Fruit fly (Drosophila melanogaster) whole organism, embryonic: ENCODE measurements around the gene CG18265.

Source experiments
- CG10147 ChIP-seq: fragments of 200-800 bp; sonication (Bioruptor generic); optimal IDR thresholded peaks from 2 replicates; lab custom pipeline; 2019; ENCODE audit warnings: missing biosample characterization, mild to moderate bottlenecking, missing genetic modification characterization, moderate library complexity
- CG1024 ChIP-seq: fragments of 200-800 bp; sonication (Bioruptor generic); IDR thresholded peaks from 2 replicates; pipeline ENCODE4 v1.3.6; 2022; ENCODE audit warnings: missing biosample characterization, missing genetic modification characterization
- CG11456 ChIP-seq: fragments of 200-800 bp; sonication (Bioruptor generic); IDR thresholded peaks from 3 replicates; pipeline ENCODE4 v1.3.6; 2022; ENCODE audit warnings: missing biosample characterization, missing genetic modification characterization
- CG12299 ChIP-seq: fragments of 200-800 bp; sonication (Bioruptor generic); optimal IDR thresholded peaks from 2 replicates; lab custom pipeline; 2018; ENCODE audit warnings: missing biosample characterization, mild to moderate bottlenecking, missing genetic modification characterization
- CG13123 ChIP-seq: fragments of 200-800 bp; sonication (Bioruptor generic); optimal IDR thresholded peaks from 2 replicates; lab custom pipeline; 2016; ENCODE audit warnings: missing biosample characterization, missing genetic modification characterization
- CG15269 ChIP-seq: fragments of 200-800 bp; sonication (Bioruptor generic); optimal IDR thresholded peaks from 2 replicates; lab custom pipeline; 2018; ENCODE audit warnings: missing biosample characterization, mild to moderate bottlenecking, missing genetic modification characterization, moderate library complexity
- CG15601 ChIP-seq: fragments of 200-800 bp; sonication (Bioruptor generic); optimal IDR thresholded peaks from 3 replicates; lab custom pipeline; 2019; ENCODE audit warnings: missing biosample characterization, mild to moderate bottlenecking, missing genetic modification characterization, moderate library complexity
- CG17568 ChIP-seq: fragments of 200-800 bp; sonication (Bioruptor generic); optimal IDR thresholded peaks from 2 replicates; lab custom pipeline; 2018; ENCODE audit warnings: missing biosample characterization, mild to moderate bottlenecking, missing genetic modification characterization, moderate library complexity
- CG17612 ChIP-seq: fragments of 200-800 bp; sonication (Bioruptor generic); IDR thresholded peaks from 2 replicates; pipeline ENCODE4 v1.3.6; 2022; ENCODE audit warnings: missing biosample characterization, missing genetic modification characterization
- CG18599 ChIP-seq: fragments of 200-800 bp; sonication (Bioruptor generic); optimal IDR thresholded peaks from 3 replicates; lab custom pipeline; 2017; ENCODE audit warnings: missing biosample characterization, missing genetic modification characterization, mild to moderate bottlenecking, moderate library complexity, missing genetic modification reagents
- CG18619 ChIP-seq: fragments of 200-800 bp; sonication (Bioruptor generic); optimal IDR thresholded peaks from 3 replicates; lab custom pipeline; 2017; ENCODE audit warnings: missing biosample characterization, mild to moderate bottlenecking, missing genetic modification characterization
- CG2120 ChIP-seq: fragments of 200-800 bp; sonication (Bioruptor generic); optimal IDR thresholded peaks from 3 replicates; lab custom pipeline; 2016; ENCODE audit warnings: missing biosample characterization, missing genetic modification characterization
- CG2889 ChIP-seq: fragments of 200-800 bp; sonication (Bioruptor generic); IDR thresholded peaks from 3 replicates; pipeline ENCODE4 v1.3.6; 2022; ENCODE audit warnings: missing biosample characterization, missing genetic modification characterization
- CG31441 ChIP-seq: fragments of 200-800 bp; sonication (Bioruptor generic); IDR thresholded peaks from 2 replicates; pipeline ENCODE4 v1.3.6; 2022; ENCODE audit warnings: missing biosample characterization, missing genetic modification characterization
- CG3163 ChIP-seq: fragments of 200-800 bp; sonication (Bioruptor generic); optimal IDR thresholded peaks from 3 replicates; lab custom pipeline; 2016; ENCODE audit warnings: missing biosample characterization, missing genetic modification characterization
- CG33213 ChIP-seq: fragments of 200-800 bp; sonication (Bioruptor generic); optimal IDR thresholded peaks from 3 replicates; lab custom pipeline; 2016; ENCODE audit warnings: missing biosample characterization, missing genetic modification characterization
- CG33557 ChIP-seq: fragments of 200-800 bp; sonication (Bioruptor generic); optimal IDR thresholded peaks from 2 replicates; lab custom pipeline; 2019; ENCODE audit warnings: missing biosample characterization, mild to moderate bottlenecking, missing genetic modification characterization, moderate library complexity
- CG4617 ChIP-seq: fragments of 200-800 bp; sonication (Bioruptor generic); optimal IDR thresholded peaks from 3 replicates; lab custom pipeline; 2016; ENCODE audit warnings: missing biosample characterization, missing genetic modification characterization, borderline replicate concordance
- CG6254 ChIP-seq: fragments of 200-800 bp; sonication (Bioruptor generic); optimal IDR thresholded peaks from 3 replicates; lab custom pipeline; 2017; ENCODE audit warnings: mild to moderate bottlenecking, missing biosample characterization, missing genetic modification reagents, missing genetic modification characterization
- CG6272 ChIP-seq: fragments of 200-800 bp; sonication (Bioruptor generic); IDR thresholded peaks from 2 replicates; pipeline ENCODE4 v1.3.6; 2022; ENCODE audit warnings: missing biosample characterization, missing genetic modification characterization
- CG8765 ChIP-seq: fragments of 200-800 bp; sonication (Bioruptor generic); IDR thresholded peaks from 2 replicates; pipeline ENCODE4 v1.3.6; 2022; ENCODE audit warnings: missing biosample characterization, missing genetic modification characterization
- D19B ChIP-seq: fragments of 200-800 bp; sonication (Bioruptor generic); optimal IDR thresholded peaks from 2 replicates; lab custom pipeline; 2017; ENCODE audit warnings: missing biosample characterization, mild to moderate bottlenecking, missing genetic modification characterization
- Dbx ChIP-seq: fragments of 200-800 bp; sonication (Bioruptor generic); IDR thresholded peaks from 3 replicates; pipeline ENCODE4 v1.3.6; 2022; ENCODE audit warnings: missing biosample characterization, missing genetic modification characterization
- Dref ChIP-seq: fragments of 200-800 bp; sonication (Bioruptor generic); IDR thresholded peaks from 2 replicates; pipeline ENCODE4 v1.3.6; 2022; ENCODE audit warnings: missing biosample characterization, missing genetic modification characterization
- Drgx ChIP-seq: fragments of 200-800 bp; sonication (Bioruptor generic); IDR thresholded peaks from 2 replicates; pipeline ENCODE4 v1.3.6; 2022; ENCODE audit warnings: missing biosample characterization, missing genetic modification characterization
- Eip74EF ChIP-seq, 2 experiments: fragments of 200-800 bp in 1 of 2; fragments of >200 bp in 1 of 2; sonication (Bioruptor generic) in 1 of 2; optimal IDR thresholded peaks; 2 replicates each; lab custom pipeline; 2017 to 2019; ENCODE audit warnings: missing biosample characterization in 2 of 2, missing genetic modification characterization in 2 of 2, mild to moderate bottlenecking in 1 of 2, moderate library complexity in 1 of 2
- Hey ChIP-seq: fragments of 200-800 bp; sonication (Bioruptor generic); optimal IDR thresholded peaks from 3 replicates; lab custom pipeline; 2018; ENCODE audit warnings: missing biosample characterization, mild to moderate bottlenecking, missing genetic modification characterization
- MESR4 ChIP-seq: fragments of 200-800 bp; sonication (Bioruptor generic); optimal IDR thresholded peaks from 2 replicates; lab custom pipeline; 2018; ENCODE audit warnings: missing biosample characterization, mild to moderate bottlenecking, missing genetic modification characterization, moderate library complexity
- NfI ChIP-seq: fragments of 200-800 bp; sonication (Bioruptor generic); optimal IDR thresholded peaks from 3 replicates; lab custom pipeline; 2018; ENCODE audit warnings: missing biosample characterization, mild to moderate bottlenecking, missing genetic modification characterization, moderate library complexity
- Oaz ChIP-seq: fragments of 200-800 bp; sonication (Bioruptor generic); IDR thresholded peaks from 2 replicates; pipeline ENCODE4 v1.3.6; 2022; ENCODE audit warnings: missing biosample characterization, missing genetic modification characterization
- Rx ChIP-seq: fragments of 200-800 bp; sonication (Bioruptor generic); IDR thresholded peaks from 2 replicates; pipeline ENCODE4 v1.3.6; 2022; ENCODE audit warnings: missing biosample characterization, missing genetic modification characterization
- Ssrp ChIP-seq: fragments of 200-800 bp; sonication (Bioruptor generic); optimal IDR thresholded peaks from 2 replicates; lab custom pipeline; 2018; ENCODE audit warnings: missing biosample characterization, mild to moderate bottlenecking, missing genetic modification characterization, moderate library complexity
- Stat92E ChIP-seq, 3 experiments: fragments of >200 bp in 2 of 3; fragments of 200-800 bp in 1 of 3; sonication (Bioruptor generic) in 1 of 3; optimal IDR thresholded peaks; 2 replicates each; lab custom pipeline; 2017 to 2019; ENCODE audit warnings: missing biosample characterization in 3 of 3, missing genetic modification characterization in 3 of 3, mild to moderate bottlenecking in 1 of 3, moderate library complexity in 1 of 3
- YL-1 ChIP-seq: fragments of 200-800 bp; sonication (Bioruptor generic); optimal IDR thresholded peaks from 3 replicates; lab custom pipeline; 2017; ENCODE audit warnings: missing biosample characterization, mild to moderate bottlenecking, missing genetic modification characterization
- ap ChIP-seq: fragments of 200-800 bp; sonication (Bioruptor generic); IDR thresholded peaks from 2 replicates; pipeline ENCODE4 v1.3.6; 2022; ENCODE audit warnings: missing biosample characterization, missing genetic modification characterization
- bab2 ChIP-seq: fragments of 200-800 bp; sonication (Bioruptor generic); optimal IDR thresholded peaks from 2 replicates; lab custom pipeline; 2016; ENCODE audit warnings: missing biosample characterization, missing genetic modification characterization
- chm ChIP-seq: fragments of 200-800 bp; sonication (Bioruptor generic); IDR thresholded peaks from 2 replicates; pipeline ENCODE4 v1.3.6; 2022; ENCODE audit warnings: missing biosample characterization, missing genetic modification characterization
- eve ChIP-seq, 2 experiments: fragments of >200 bp; optimal IDR thresholded peaks; 2 replicates each; lab custom pipeline; 2017; ENCODE audit warnings: missing biosample characterization in 2 of 2, missing genetic modification characterization in 2 of 2
- gsb-n ChIP-seq: fragments of 200-800 bp; sonication (Bioruptor generic); optimal IDR thresholded peaks from 3 replicates; lab custom pipeline; 2018; ENCODE audit warnings: missing biosample characterization, mild to moderate bottlenecking, missing genetic modification characterization
- hkb ChIP-seq, 2 experiments: fragments of 200-800 bp in 1 of 2; fragments of >200 bp in 1 of 2; sonication (Bioruptor generic) in 1 of 2; IDR thresholded peaks in 1 of 2; optimal IDR thresholded peaks in 1 of 2; 2 replicates each; pipeline versions ENCODE4 v1.3.6 to Lab custom; 2017 to 2022; ENCODE audit warnings: missing biosample characterization in 1 of 2, missing genetic modification characterization in 1 of 2
- hth ChIP-seq: fragments of >200 bp; optimal IDR thresholded peaks from 2 replicates; lab custom pipeline; 2017; ENCODE audit warnings: inconsistent platforms
- lilli ChIP-seq: fragments of 200-800 bp; sonication (Bioruptor generic); optimal IDR thresholded peaks from 3 replicates; lab custom pipeline; 2016; ENCODE audit warnings: missing biosample characterization, missing genetic modification characterization
- lola ChIP-seq, 3 experiments: fragments of >200 bp in 2 of 3; fragments of 200-800 bp in 1 of 3; sonication (Bioruptor generic) in 1 of 3; optimal IDR thresholded peaks; 2 replicates each; lab custom pipeline; 2017 to 2019; ENCODE audit warnings: missing biosample characterization in 3 of 3, missing genetic modification characterization in 3 of 3, mild to moderate bottlenecking in 1 of 3, moderate library complexity in 1 of 3
- mam ChIP-seq: fragments of 200-800 bp; sonication (Bioruptor generic); optimal IDR thresholded peaks from 3 replicates; lab custom pipeline; 2016; ENCODE audit warnings: missing biosample characterization, missing genetic modification characterization
- onecut ChIP-seq: fragments of 200-800 bp; sonication (Bioruptor generic); IDR thresholded peaks from 2 replicates; pipeline ENCODE4 v1.3.6; 2022; ENCODE audit warnings: missing biosample characterization, missing genetic modification characterization
- phol ChIP-seq: fragments of 200-800 bp; sonication (Bioruptor generic); optimal IDR thresholded peaks from 3 replicates; lab custom pipeline; 2018; ENCODE audit warnings: missing biosample characterization, mild to moderate bottlenecking, missing genetic modification characterization, moderate library complexity
- ro ChIP-seq: fragments of 200-800 bp; sonication (Bioruptor generic); IDR thresholded peaks from 2 replicates; pipeline ENCODE4 v1.3.6; 2022; ENCODE audit warnings: missing biosample characterization, missing genetic modification characterization
- sim ChIP-seq: fragments of 200-800 bp; sonication (Bioruptor generic); IDR thresholded peaks from 2 replicates; pipeline ENCODE4 v1.3.6; 2022; ENCODE audit warnings: missing biosample characterization, missing genetic modification characterization
- ttk ChIP-seq: fragments of 200-800 bp; sonication (Bioruptor generic); IDR thresholded peaks from 2 replicates; pipeline ENCODE4 v2.1.2; 2022; ENCODE audit warnings: missing biosample characterization, missing genetic modification characterization
- unc-4 ChIP-seq: fragments of 200-800 bp; sonication (Bioruptor generic); IDR thresholded peaks from 2 replicates; pipeline ENCODE4 v1.3.6; 2022; ENCODE audit warnings: missing biosample characterization, missing genetic modification characterization; ENCODE audit not compliant: partially characterized antibody
- usp ChIP-seq: fragments of >200 bp; optimal IDR thresholded peaks from 2 replicates; lab custom pipeline; 2017; ENCODE audit warnings: missing biosample characterization, missing genetic modification characterization

CG18265 gene

dm6 chr3L:17421319-17421718, 17.9 kb upstream of the CG18265 start, which contains the start of gene blot (continued):
- TF ChIP-seq D19B (GFP tag; lab: Kevin White, UChicago) (no peak), CG8765 (GFP tag; lab: Robert Waterston, UW) (no peak), Stat92E (GFP tag; optimal IDR thresholded peaks at IDR 0.05; lab: Kevin White, UChicago) (peak in 1 of 3 experiments; percentile 44), Ssrp (no peak), ap (GFP tag; lab: Robert Waterston, UW) (no peak), Eip74EF (GFP tag; optimal IDR thresholded peaks at IDR 0.05; lab: Kevin White, UChicago) (no peak), CG31441 (GFP tag; lab: Robert Waterston, UW) (no peak), Rx (GFP tag; lab: Robert Waterston, UW) (no peak), unc-4 (GFP tag; lab: Robert Waterston, UW) (peak; percentile 36; the same call in 1 of the 2 replicates), CG11456 (GFP tag; lab: Robert Waterston, UW) (no peak), CG6272 (no peak), mam (GFP tag; lab: Kevin White, UChicago) (no peak), onecut (GFP tag; lab: Robert Waterston, UW) (no peak), chm (GFP tag; lab: Robert Waterston, UW) (peak; percentile 83), CG15601 (tag; lab: Kevin White, UChicago) (no peak), CG4617 (GFP tag; lab: Kevin White, UChicago) (no peak), CG12299 (tag; lab: Kevin White, UChicago) (no peak), CG33213 (GFP tag; lab: Kevin White, UChicago) (no peak), Dbx (GFP tag; lab: Robert Waterston, UW) (peak; percentile 18; the same call in 1 of the 3 replicates), CG13123 (no peak), CG33557 (no peak), Hey (no peak), Oaz (GFP tag; lab: Robert Waterston, UW) (no peak), CG3163 (peak; percentile 93), NfI (GFP tag; lab: Kevin White, UChicago) (no peak), sim (GFP tag; lab: Robert Waterston, UW) (0 out of 2 replicates have a peak, but pooled peaks have one; percentile 20), CG2889 (GFP tag; lab: Robert Waterston, UW) (no peak), ro (no peak), CG10147 (GFP tag; lab: Kevin White, UChicago) (no peak), phol (tag; lab: Kevin White, UChicago) (no peak), CG1024 (GFP tag; lab: Robert Waterston, UW) (no peak), CG18619 (GFP tag; lab: Kevin White, UChicago) (no peak), lola (GFP tag; optimal IDR thresholded peaks at IDR 0.05; lab: Kevin White, UChicago) (no peak), eve (GFP tag; optimal IDR thresholded peaks at IDR 0.05; lab: Kevin White, UChicago) (no peak), usp (GFP tag; lab: Kevin White, UChicago) (no peak), CG17612 (GFP tag; lab: Robert Waterston, UW) (no peak), CG6254 (GFP tag; lab: Kevin White, UChicago) (no peak), CG17568 (peak; percentile 19), MESR4 (GFP tag; lab: Kevin White, UChicago) (no peak), Dref (no peak), bab2 (GFP tag; lab: Kevin White, UChicago) (no peak), CG15269 (tag; lab: Kevin White, UChicago) (no peak), ttk (GFP tag; lab: Robert Waterston, UW) (0 out of 2 replicates have a peak, but pooled peaks have one; percentile 28), CG18599 (GFP tag; lab: Kevin White, UChicago) (no peak), Drgx (GFP tag; lab: Robert Waterston, UW) (peak; percentile 16; the same call in 1 of the 2 replicates), gsb-n (tag; lab: Kevin White, UChicago) (no peak), CG2120 (GFP tag; lab: Kevin White, UChicago) (no peak), lilli (no peak), YL-1 (no peak), hkb (optimal IDR thresholded peaks at IDR 0.05; lab: Kevin White, UChicago) (no peak), hkb (GFP tag; IDR thresholded peaks at IDR 0.05; lab: Robert Waterston, UW) (no peak), hth (lab: Kevin White, UChicago) (no peak)
